Fruit fly (Drosophila melanogaster): Measurements from ENCODE around the gene piwi.

piwi gene

DNA sequence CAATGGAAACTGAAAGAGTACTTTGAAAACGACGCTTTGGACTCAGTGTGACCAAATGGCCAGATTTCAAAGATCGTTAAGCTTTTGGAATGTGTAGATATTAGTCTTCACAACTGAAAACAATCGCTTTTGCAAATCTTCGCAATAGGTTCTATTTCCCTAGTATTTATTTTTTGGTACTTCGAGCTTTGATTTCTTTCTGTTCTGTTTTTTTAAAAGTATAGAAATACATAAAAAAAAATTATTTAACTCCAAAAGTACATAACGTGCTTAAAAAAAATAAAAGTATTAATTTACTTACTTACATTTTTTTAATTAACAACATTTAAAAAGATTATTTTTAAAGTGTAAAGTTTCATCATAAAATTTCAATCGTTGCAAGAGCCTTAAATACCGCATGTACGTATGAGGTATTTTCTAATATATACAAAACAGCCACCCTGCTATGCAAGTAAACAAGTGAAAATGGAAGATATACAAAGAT, at the start of gene piwi, which contains the start of gene CG12253:
Gene piwi (minus strand): TSS at position 51 of the 484 bp plus-strand sequence.
Gene CG12253 (plus strand): TSS at position 437 of the 484 bp plus-strand sequence.
- TF ChIP-seq ttk (optimal IDR thresholded peaks at IDR 0.05), result no peak
- no peak for TF ChIP-seq insv (optimal IDR thresholded peaks at IDR 0.05)
- TF ChIP-seq Sin3A (optimal IDR thresholded peaks at IDR 0.05), result no peak
- no peak for TF ChIP-seq h (optimal IDR thresholded peaks at IDR 0.05)
- no peak for TF ChIP-seq Myc (optimal IDR thresholded peaks at IDR 0.05)
- no peak for TF ChIP-seq psq (optimal IDR thresholded peaks at IDR 0.05)

DNA sequence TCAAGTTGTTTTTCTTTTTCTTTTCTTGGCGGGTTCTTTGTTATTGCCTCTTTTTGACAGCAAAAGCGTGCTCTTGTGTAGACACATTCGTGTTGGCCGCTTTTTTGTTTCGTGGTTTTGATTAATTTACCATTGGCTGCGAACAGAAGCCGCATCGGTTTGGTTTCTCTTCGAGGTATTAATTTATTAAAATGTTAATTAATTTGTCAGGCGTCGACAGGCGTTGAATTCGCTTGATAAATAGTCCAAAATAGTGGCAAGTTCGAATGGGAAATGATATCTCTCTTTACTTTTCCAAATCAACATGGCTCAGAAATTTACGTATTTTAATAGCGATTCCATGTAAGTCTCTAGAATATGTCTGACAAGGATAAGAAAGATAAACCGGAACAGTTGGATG, 47.3 kb upstream of the piwi start, which contains the start of gene CG18666:
Gene CG18666 (plus strand): TSS at position 301 of the 400 bp plus-strand sequence.
- TF ChIP-seq insv (optimal IDR thresholded peaks at IDR 0.05) (no peak), ttk (optimal IDR thresholded peaks at IDR 0.05) (no peak), Myc (optimal IDR thresholded peaks at IDR 0.05) (no peak), h (optimal IDR thresholded peaks at IDR 0.05) (no peak), psq (optimal IDR thresholded peaks at IDR 0.05) (no peak), Sin3A (optimal IDR thresholded peaks at IDR 0.05) (no peak)

DNA sequence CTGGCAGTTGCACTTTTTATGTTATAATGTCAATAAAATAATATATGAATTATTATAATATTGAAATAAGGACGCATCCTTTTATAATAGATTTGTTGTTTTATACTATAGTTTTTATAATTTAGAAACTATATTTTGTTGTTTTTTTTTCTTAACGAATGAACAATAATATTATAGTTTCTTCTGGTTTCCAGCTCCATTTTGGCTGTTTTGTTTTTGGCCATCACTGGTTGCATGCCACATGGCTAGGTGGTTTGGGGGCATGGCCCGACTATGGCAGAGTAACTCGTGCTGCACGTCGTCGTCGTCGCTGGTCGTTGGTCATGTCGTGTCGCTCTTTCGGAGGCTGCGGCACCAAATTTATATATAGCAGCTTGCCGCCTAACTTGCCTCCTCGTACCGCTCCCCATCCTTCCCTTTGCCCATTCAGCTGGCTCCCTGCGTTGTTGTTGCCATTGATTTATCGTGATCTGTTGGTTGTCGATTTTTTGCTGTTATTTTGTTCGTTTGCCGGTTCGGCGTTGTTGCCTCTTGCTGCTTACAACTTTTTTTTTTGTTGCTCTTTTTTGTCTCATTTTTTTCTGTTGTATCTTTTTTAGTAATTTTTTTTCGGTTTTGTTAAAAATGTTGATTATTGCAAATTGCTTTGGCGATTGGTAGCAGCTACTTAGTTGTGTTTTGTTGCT, 45.2 kb upstream of the piwi start:
- no peak for TF ChIP-seq insv (optimal IDR thresholded peaks at IDR 0.05)
- no peak for TF ChIP-seq ttk (optimal IDR thresholded peaks at IDR 0.05)
- no peak for TF ChIP-seq Myc (optimal IDR thresholded peaks at IDR 0.05)
- no peak for TF ChIP-seq psq (optimal IDR thresholded peaks at IDR 0.05)
- TF ChIP-seq Sin3A (optimal IDR thresholded peaks at IDR 0.05), result no peak

DNA sequence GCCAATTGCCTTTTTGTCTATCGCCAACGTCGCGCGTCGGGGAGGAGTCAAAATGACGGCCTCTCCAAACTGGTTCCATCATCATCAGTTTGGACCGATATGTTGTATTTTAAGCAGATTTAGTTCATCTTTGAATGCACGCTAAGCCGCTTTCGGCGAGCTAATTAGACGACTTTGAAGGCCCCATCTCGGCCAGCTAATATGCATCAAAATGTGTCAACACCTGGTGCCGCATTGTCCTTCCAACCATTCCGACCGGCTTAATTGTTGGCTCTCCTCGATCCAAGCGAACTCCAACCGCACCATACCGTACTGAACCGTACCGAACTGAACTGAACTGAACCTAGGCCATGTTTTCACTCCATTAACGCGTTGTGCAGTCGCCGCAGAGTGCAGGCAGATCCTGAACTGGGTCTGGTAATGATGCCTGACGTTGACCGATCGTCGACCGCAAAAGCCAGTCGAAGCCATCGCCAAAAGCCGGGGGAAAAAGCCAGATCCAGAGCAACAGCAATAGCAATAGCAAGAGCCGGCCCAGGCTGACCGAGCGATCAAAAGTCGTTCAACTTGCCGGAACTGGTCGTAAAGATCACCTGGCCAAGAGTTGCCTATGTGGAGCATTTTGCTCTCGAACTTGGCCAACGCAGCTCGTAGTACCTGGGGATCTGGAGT, 40.7 kb upstream of the piwi start:
- TF ChIP-seq ttk (optimal IDR thresholded peaks at IDR 0.05) (no peak), Myc (optimal IDR thresholded peaks at IDR 0.05) (no peak), insv (optimal IDR thresholded peaks at IDR 0.05) (no peak), h (optimal IDR thresholded peaks at IDR 0.05) (no peak), Sin3A (optimal IDR thresholded peaks at IDR 0.05) (no peak), psq (optimal IDR thresholded peaks at IDR 0.05) (no peak)

DNA sequence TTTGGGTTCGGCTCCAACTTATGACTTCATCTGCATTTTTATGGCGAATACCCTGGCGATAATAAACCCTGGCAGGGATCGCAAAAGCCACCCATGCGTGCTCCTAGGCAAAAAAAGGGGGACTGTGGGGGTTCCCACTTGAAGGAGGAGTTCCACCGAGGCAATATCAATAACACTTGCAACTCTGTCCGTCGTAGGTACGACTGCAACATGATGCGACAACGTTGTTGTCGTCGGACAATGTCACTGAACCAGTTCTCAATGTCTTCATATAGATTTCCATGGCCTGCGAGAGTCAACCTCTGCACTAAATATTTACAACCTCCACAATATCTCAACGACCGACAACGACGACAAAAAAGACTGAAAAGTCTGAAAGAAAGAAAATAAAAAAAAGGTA, 40.0 kb upstream of the piwi start:
- TF ChIP-seq Sin3A (optimal IDR thresholded peaks at IDR 0.05), result no peak
- no peak for TF ChIP-seq h (optimal IDR thresholded peaks at IDR 0.05)
- TF ChIP-seq psq (optimal IDR thresholded peaks at IDR 0.05), result no peak
- TF ChIP-seq insv (optimal IDR thresholded peaks at IDR 0.05), result no peak
- no peak for TF ChIP-seq ttk (optimal IDR thresholded peaks at IDR 0.05)
- TF ChIP-seq Myc (optimal IDR thresholded peaks at IDR 0.05), result no peak

DNA sequence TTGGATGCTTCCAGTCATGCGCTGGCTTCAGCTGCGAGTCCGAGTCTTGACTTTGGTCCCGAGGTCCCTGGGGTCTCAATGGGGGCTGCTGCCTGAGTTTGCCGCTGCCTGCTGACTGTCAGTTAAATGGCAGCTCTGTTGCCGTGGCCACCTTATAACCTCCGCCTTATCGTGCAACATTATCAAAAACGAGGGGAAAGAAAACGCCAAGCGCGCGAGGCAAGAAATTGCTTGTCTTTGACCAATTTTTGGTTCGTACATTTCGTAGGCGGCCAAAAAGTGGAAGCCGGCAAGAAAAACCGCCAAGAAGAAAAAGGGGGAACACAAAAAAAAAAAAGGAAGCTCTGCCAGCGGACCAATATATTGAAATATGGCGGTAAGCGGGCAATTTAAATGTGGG, 36.7 kb upstream of the piwi start:
- TF ChIP-seq ttk (optimal IDR thresholded peaks at IDR 0.05) (no peak), h (optimal IDR thresholded peaks at IDR 0.05) (no peak), insv (optimal IDR thresholded peaks at IDR 0.05) (no peak), psq (optimal IDR thresholded peaks at IDR 0.05) (no peak), Myc (optimal IDR thresholded peaks at IDR 0.05) (no peak)

DNA sequence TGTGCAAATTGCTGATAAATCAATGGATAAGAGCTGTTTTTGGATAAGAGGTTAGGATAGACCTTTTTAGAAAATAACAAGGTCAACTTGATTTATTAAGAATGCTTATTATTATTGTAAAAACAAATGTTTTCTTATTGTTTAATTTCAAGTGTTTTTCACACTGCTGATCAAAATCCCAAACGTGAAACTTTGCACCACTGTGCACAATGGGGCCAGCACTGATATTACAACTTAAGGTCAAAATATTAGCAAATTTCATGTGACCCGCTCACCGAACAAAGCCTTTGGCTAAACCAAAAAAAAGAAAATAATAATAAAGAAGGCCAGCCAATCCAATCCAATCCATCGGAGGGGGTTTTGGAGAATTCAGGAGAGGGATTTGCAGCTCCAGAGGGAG, 35.6 kb upstream of the piwi start:
- TF ChIP-seq h (optimal IDR thresholded peaks at IDR 0.05) (no peak), Myc (optimal IDR thresholded peaks at IDR 0.05) (no peak), ttk (optimal IDR thresholded peaks at IDR 0.05) (no peak), psq (optimal IDR thresholded peaks at IDR 0.05) (no peak)

DNA sequence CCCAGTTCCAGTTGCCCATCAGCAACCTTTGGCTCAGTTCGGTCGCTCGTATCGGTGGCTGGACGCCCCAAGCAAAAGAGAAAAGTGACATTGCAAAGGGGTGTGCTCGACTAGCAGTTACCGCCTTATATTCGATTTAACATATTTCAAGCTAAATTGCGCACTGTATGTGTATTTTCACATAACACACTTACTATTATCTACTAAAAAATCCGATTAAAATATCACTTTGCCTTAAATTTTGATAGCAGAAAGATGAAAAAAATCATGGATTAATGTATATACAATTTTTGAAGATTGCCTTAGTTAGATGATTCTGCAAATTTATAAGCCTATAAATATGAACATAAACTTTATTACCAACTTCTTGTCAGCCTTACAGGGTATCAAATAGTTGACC, 34.4 kb upstream of the piwi start:
- TF ChIP-seq h (optimal IDR thresholded peaks at IDR 0.05) (no peak), ttk (optimal IDR thresholded peaks at IDR 0.05) (no peak), insv (optimal IDR thresholded peaks at IDR 0.05) (no peak), psq (optimal IDR thresholded peaks at IDR 0.05) (no peak), Myc (optimal IDR thresholded peaks at IDR 0.05) (no peak), Sin3A (optimal IDR thresholded peaks at IDR 0.05) (no peak)

DNA sequence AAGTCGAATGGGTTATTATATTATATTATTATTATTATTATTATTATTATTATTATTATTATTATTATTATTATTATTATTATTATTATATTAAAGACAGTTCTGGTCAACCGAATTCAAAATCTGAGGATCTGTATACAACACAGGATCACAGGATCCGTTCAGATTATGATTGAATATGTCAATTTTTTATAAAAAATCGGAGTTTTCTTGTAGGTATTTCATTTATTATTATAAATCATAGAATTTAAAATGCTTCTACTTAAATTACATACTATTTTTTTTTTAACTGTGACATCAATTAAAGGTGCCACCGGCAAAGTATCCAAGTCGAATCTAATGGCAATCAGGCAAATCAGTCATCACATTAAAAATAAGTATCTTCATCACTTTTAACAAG, 29.5 kb upstream of the piwi start, which contains the start of gene CG14913:
Gene CG14913 (plus strand): TSS at position 301 of the 400 bp plus-strand sequence.
- TF ChIP-seq insv (optimal IDR thresholded peaks at IDR 0.05) (no peak), h (optimal IDR thresholded peaks at IDR 0.05) (no peak), ttk (optimal IDR thresholded peaks at IDR 0.05) (no peak), Myc (optimal IDR thresholded peaks at IDR 0.05) (no peak), Sin3A (optimal IDR thresholded peaks at IDR 0.05) (no peak), psq (optimal IDR thresholded peaks at IDR 0.05) (no peak)

DNA sequence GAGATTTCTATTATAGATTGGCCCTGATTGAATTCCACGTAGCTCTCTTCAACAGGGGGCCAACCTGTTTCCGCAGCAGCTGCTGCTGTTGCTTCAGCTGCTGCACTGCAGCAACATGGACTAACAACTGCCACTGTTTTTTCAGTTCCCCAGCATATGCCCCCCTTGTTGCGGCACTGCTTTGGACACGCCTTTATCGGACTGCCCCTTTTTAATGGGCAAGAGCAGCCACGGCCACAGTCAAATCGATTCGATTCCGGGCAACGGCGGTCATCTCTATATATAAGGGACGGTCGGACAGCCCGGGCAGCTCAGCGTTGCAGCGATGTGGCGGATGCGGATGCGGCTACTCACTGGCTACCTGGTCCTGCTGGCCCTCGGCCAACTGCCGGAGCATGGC, 28.1 kb upstream of the piwi start, which contains the start of gene Acp32CD:
Gene Acp32CD (plus strand): TSS at position 301 of the 400 bp plus-strand sequence.
- no peak for TF ChIP-seq Myc (optimal IDR thresholded peaks at IDR 0.05)
- TF ChIP-seq insv (optimal IDR thresholded peaks at IDR 0.05), result no peak
- no peak for TF ChIP-seq Sin3A (optimal IDR thresholded peaks at IDR 0.05)
- no peak for TF ChIP-seq psq (optimal IDR thresholded peaks at IDR 0.05)
- TF ChIP-seq ttk (optimal IDR thresholded peaks at IDR 0.05), result no peak
- TF ChIP-seq h (optimal IDR thresholded peaks at IDR 0.05), result no peak

DNA sequence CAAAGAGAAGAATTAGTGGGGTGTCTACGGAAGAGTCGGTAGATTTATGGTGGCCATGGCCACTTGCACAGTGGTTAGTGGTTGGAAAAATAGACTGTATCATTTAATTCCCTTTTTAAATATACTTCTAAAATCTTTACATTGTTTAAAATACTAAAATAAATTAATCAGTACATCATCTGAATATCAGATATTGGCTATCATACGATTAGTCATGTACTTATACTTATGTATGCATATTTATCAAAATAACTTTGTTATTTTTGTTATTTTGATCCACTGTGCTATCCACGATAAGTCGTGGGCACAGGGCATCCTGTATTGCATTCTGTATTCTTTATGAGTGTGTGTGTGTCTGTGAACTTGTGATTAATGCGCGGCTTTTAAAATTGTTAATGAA, 27.5 kb upstream of the piwi start:
- no peak for TF ChIP-seq psq (optimal IDR thresholded peaks at IDR 0.05)
- no peak for TF ChIP-seq Sin3A (optimal IDR thresholded peaks at IDR 0.05)
- no peak for TF ChIP-seq h (optimal IDR thresholded peaks at IDR 0.05)
- no peak for TF ChIP-seq ttk (optimal IDR thresholded peaks at IDR 0.05)

DNA sequence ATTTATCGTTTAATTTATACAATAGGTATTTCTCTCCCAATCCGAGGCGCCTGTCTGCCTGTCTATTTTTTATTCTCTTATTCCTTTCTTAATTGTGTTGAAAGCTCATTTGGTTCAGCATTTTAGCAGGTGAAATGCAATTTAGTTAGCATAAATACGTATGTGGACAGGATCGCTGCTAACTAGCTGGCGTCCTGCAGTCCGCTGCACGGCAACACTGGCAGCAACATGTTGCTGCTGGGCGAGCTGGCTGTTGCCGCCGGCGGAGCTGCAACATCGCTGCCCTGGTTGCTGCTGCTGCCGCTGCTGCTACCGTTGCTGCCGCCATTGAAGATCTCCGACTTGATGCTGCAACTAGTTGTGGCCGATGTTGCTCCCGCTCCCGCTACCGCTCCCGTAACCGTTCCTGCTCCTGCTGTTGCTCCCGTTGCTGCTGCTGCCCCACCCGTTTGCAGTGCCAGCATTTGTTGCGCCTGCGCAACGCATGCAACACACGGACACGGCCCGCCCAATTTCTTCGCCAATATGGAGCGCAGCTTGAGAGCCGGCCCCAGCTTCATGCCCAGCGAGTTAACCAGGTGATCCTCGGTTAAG, 26.9 kb upstream of the piwi start:
- no peak for TF ChIP-seq ttk (optimal IDR thresholded peaks at IDR 0.05)
- no peak for TF ChIP-seq insv (optimal IDR thresholded peaks at IDR 0.05)
- TF ChIP-seq Myc (optimal IDR thresholded peaks at IDR 0.05), result no peak
- no peak for TF ChIP-seq Sin3A (optimal IDR thresholded peaks at IDR 0.05)
- no peak for TF ChIP-seq h (optimal IDR thresholded peaks at IDR 0.05)
- no peak for TF ChIP-seq psq (optimal IDR thresholded peaks at IDR 0.05)
